Worm (Caenorhabditis elegans) whole organism, mixed stage, embryonic: Measurements from ENCODE around the gene cyp-33D1.

Source experiments
- ham-2 ChIP-seq: fragments of 200-800 bp; sonication (Bioruptor generic); optimal IDR thresholded peaks from 2 replicates; lab custom pipeline; 2018; ENCODE audit warnings: mild to moderate bottlenecking, missing genetic modification characterization, missing compliant biosample characterization
- lin-13 ChIP-seq: fragments of 150-350 bp; optimal IDR thresholded peaks from 2 replicates; lab custom pipeline; 2014; ENCODE audit warnings: missing biosample characterization, missing genetic modification characterization
- lsy-2 ChIP-seq: fragments of 150-350 bp; optimal IDR thresholded peaks from 2 replicates; lab custom pipeline; 2014; ENCODE audit warnings: missing biosample characterization, missing genetic modification characterization
- nhr-12 ChIP-seq: fragments of 150-350 bp; optimal IDR thresholded peaks from 2 replicates; lab custom pipeline; 2014; ENCODE audit warnings: missing biosample characterization, missing genetic modification characterization
- pha-4 ChIP-seq: fragments of 150-350 bp; optimal IDR thresholded peaks from 2 replicates; lab custom pipeline; 2018; ENCODE audit warnings: missing biosample characterization, missing genetic modification reagents, missing genetic modification characterization
- snpc-4 ChIP-seq: fragments of 150-350 bp; optimal IDR thresholded peaks from 2 replicates; lab custom pipeline; 2014; ENCODE audit warnings: missing biosample characterization, missing genetic modification characterization
- sptf-1 ChIP-seq: sonication (generic microtip); optimal IDR thresholded peaks from 2 replicates; lab custom pipeline; 2017; ENCODE audit warnings: mild to moderate bottlenecking, missing genetic modification characterization, moderate library complexity, missing compliant biosample characterization
- unc-39 ChIP-seq: fragments of 150-350 bp; optimal IDR thresholded peaks from 2 replicates; lab custom pipeline; 2014; ENCODE audit warnings: missing biosample characterization, missing genetic modification characterization
- unc-62 ChIP-seq: fragments of 150-350 bp; optimal IDR thresholded peaks from 2 replicates; lab custom pipeline; 2014; ENCODE audit warnings: missing biosample characterization, missing genetic modification reagents, missing genetic modification characterization

DNA sequence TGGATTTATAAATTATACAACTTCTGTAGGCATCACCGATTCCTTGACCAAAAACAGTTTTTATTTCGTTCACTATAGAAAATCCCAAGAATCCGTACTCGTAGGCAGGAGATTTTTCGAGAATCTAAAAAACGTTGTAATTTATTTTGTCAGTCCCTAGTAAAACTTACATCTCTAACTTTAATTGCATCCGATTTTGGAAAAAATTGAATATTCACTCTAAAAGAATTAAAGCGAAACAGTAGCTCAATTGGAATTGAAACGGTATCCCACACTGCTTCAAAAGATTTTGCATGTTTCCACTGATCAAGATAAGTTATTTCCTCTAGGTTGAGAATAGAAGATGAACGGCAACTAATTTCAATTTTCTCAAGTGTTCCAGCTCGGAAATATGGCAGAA lies 44.4 kb downstream of the cyp-33D1 start, which contains the start of gene fbxa-142:
- no peak for TF ChIP-seq lsy-2 (tag; lab: Kevin White, UChicago)
- no peak for TF ChIP-seq pha-4 (tag; lab: Kevin White, UChicago)
- no peak for TF ChIP-seq snpc-4 (tag; lab: Kevin White, UChicago)
- no peak for TF ChIP-seq ham-2 (GFP tag; lab: Kevin White, UChicago)
- TF ChIP-seq unc-39 (tag; lab: Kevin White, UChicago): no peak
- no peak for TF ChIP-seq sptf-1
- TF ChIP-seq nhr-12 (tag; lab: Kevin White, UChicago): no peak
- TF ChIP-seq unc-62 (GFP tag; lab: Kevin White, UChicago): no peak
- TF ChIP-seq lin-13 (tag; lab: Kevin White, UChicago): no peak
